Worm (Caenorhabditis elegans): ENCODE measurements around the gene C33C12.4.

ce11 chrII:2186730-2187129 lies 20.5 kb upstream of the C33C12.4 start:
- TF ChIP-seq mec-3 (tag; optimal IDR thresholded peaks at IDR 0.05; ENCODE audit: borderline replicate concordance) (no peak), hlh-8 (tag; optimal IDR thresholded peaks at IDR 0.05) (no peak), odd-2 (tag; optimal IDR thresholded peaks at IDR 0.05) (no peak), C08G9.2 (tag; optimal IDR thresholded peaks at IDR 0.05) (no peak), hlh-15 (tag; optimal IDR thresholded peaks at IDR 0.05) (no peak), pqm-1 (tag; optimal IDR thresholded peaks at IDR 0.05) (no peak), fkh-10 (GFP tag; optimal IDR thresholded peaks at IDR 0.05) (no peak)

Measured in whole organism, late embryonic.